Fruit fly (Drosophila melanogaster) whole organism, pupa: ENCODE results near the gene CG4658.

Experiments
- CG10348 ChIP-seq: fragments of 200-800 bp; sonication (Bioruptor generic); IDR thresholded peaks from 2 replicates; pipeline ENCODE4 v1.3.6; 2022; ENCODE audit warnings: missing biosample characterization, missing genetic modification characterization
- CG12605 ChIP-seq: fragments of 200-800 bp; sonication (Bioruptor generic); IDR thresholded peaks from 2 replicates; pipeline ENCODE4 v1.3.6; 2022; ENCODE audit warnings: missing biosample characterization, missing genetic modification characterization
- CG13204 ChIP-seq: fragments of 200-800 bp; sonication (Bioruptor generic); optimal IDR thresholded peaks from 2 replicates; lab custom pipeline; 2018; ENCODE audit warnings: missing biosample characterization, mild to moderate bottlenecking, missing genetic modification characterization, moderate library complexity
- CG14655 ChIP-seq: fragments of 200-800 bp; sonication (Bioruptor generic); optimal IDR thresholded peaks from 3 replicates; lab custom pipeline; 2017; ENCODE audit warnings: mild to moderate bottlenecking, missing biosample characterization, missing genetic modification reagents, missing genetic modification characterization
- CG15710 ChIP-seq: fragments of 200-800 bp; sonication (Bioruptor generic); optimal IDR thresholded peaks from 2 replicates; lab custom pipeline; 2018; ENCODE audit warnings: missing biosample characterization, mild to moderate bottlenecking, missing genetic modification characterization, moderate library complexity
- CG17806 ChIP-seq: fragments of 200-800 bp; sonication (Bioruptor generic); optimal IDR thresholded peaks from 2 replicates; lab custom pipeline; 2018; ENCODE audit warnings: missing biosample characterization, mild to moderate bottlenecking, missing genetic modification characterization, moderate library complexity
- CG32121 ChIP-seq: fragments of 200-800 bp; sonication (Bioruptor generic); IDR thresholded peaks from 2 replicates; pipeline ENCODE4 v1.3.6; 2022; ENCODE audit warnings: missing biosample characterization, missing genetic modification characterization
- CG34367 ChIP-seq: fragments of 200-800 bp; sonication (Bioruptor generic); optimal IDR thresholded peaks from 2 replicates; lab custom pipeline; 2018; ENCODE audit warnings: missing biosample characterization, mild to moderate bottlenecking, missing genetic modification characterization
- CG4496 ChIP-seq: fragments of 200-800 bp; sonication (Bioruptor generic); IDR thresholded peaks from 3 replicates; pipeline ENCODE4 v1.3.6; 2022; ENCODE audit warnings: missing biosample characterization, missing genetic modification characterization
- CG8159 ChIP-seq: fragments of 200-800 bp; sonication (Bioruptor generic); optimal IDR thresholded peaks from 3 replicates; lab custom pipeline; 2018; ENCODE audit warnings: missing biosample characterization, mild to moderate bottlenecking, missing genetic modification characterization, moderate library complexity
- CG8301 ChIP-seq: fragments of 200-800 bp; sonication (Bioruptor generic); optimal IDR thresholded peaks from 2 replicates; lab custom pipeline; 2018; ENCODE audit warnings: missing biosample characterization, mild to moderate bottlenecking, missing genetic modification characterization
- CG9948 ChIP-seq: fragments of 200-800 bp; sonication (Bioruptor generic); optimal IDR thresholded peaks from 2 replicates; lab custom pipeline; 2018; ENCODE audit warnings: missing biosample characterization, mild to moderate bottlenecking, missing genetic modification characterization, moderate library complexity
- D1 ChIP-seq: fragments of 200-800 bp; sonication (Bioruptor generic); optimal IDR thresholded peaks from 2 replicates; lab custom pipeline; 2018; ENCODE audit warnings: missing biosample characterization, mild to moderate bottlenecking, missing genetic modification characterization, moderate library complexity
- EcR ChIP-seq: fragments of 200-800 bp; sonication (Bioruptor generic); optimal IDR thresholded peaks from 3 replicates; lab custom pipeline; 2019; ENCODE audit warnings: missing biosample characterization, missing genetic modification characterization, mild to moderate bottlenecking, moderate library complexity, missing genetic modification reagents
- Ets98B ChIP-seq: fragments of 200-800 bp; sonication (Bioruptor generic); IDR thresholded peaks from 2 replicates; pipeline ENCODE4 v1.3.6; 2022; ENCODE audit warnings: missing biosample characterization, missing genetic modification characterization
- Pif1A ChIP-seq: fragments of 200-800 bp; sonication (Bioruptor generic); optimal IDR thresholded peaks from 3 replicates; lab custom pipeline; 2016; ENCODE audit warnings: missing biosample characterization, missing genetic modification characterization
- Pif1B ChIP-seq: fragments of 200-800 bp; sonication (Bioruptor generic); optimal IDR thresholded peaks from 3 replicates; lab custom pipeline; 2016; ENCODE audit warnings: missing biosample characterization, missing genetic modification characterization
- Snoo ChIP-seq: fragments of 200-800 bp; sonication (Bioruptor generic); optimal IDR thresholded peaks from 3 replicates; lab custom pipeline; 2017; ENCODE audit warnings: missing biosample characterization, mild to moderate bottlenecking, missing genetic modification characterization, inconsistent platforms
- fd96Ca ChIP-seq: fragments of 200-800 bp; sonication (Bioruptor generic); IDR thresholded peaks from 3 replicates; pipeline ENCODE4 v1.3.6; 2022; ENCODE audit warnings: missing biosample characterization, missing genetic modification characterization
- gl ChIP-seq: fragments of 200-800 bp; sonication (Bioruptor generic); optimal IDR thresholded peaks from 2 replicates; lab custom pipeline; 2018; ENCODE audit warnings: missing biosample characterization, mild to moderate bottlenecking, missing genetic modification characterization
- rn ChIP-seq: fragments of 200-800 bp; sonication (Bioruptor generic); IDR thresholded peaks from 2 replicates; pipeline ENCODE4 v1.3.6; 2022; ENCODE audit warnings: missing biosample characterization, missing genetic modification characterization

Gene CG4658

DNA sequence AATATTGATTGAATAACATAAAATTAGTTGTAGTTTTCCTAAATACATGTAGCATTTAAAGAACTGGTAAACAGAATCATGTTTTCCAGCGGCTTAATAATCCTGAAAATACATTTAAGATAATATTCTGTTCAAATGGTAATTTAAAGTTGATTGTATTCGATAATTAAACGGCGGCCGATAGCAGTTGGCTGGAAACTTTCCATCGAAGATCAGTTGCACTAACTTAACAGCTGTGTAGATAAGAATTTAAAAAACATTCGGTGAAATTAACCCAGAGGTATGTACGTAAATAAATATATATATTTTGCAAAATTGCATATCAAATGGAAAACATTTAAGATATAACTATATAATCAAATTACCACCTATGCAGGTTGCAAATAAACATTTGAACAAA, 37.0 kb upstream of the CG4658 start, which contains the start of gene CG4594:
TSS of gene CG4594 (plus strand) at position 212 of the 400 bp plus-strand sequence.
- no peak for TF ChIP-seq CG32121 (GFP tag; lab: Robert Waterston, UW)
- TF ChIP-seq CG10348 (GFP tag; lab: Robert Waterston, UW), result no peak
- no peak for TF ChIP-seq CG14655
- TF ChIP-seq D1 (tag; lab: Kevin White, UChicago), result no peak
- TF ChIP-seq CG12605 (GFP tag; lab: Robert Waterston, UW), result no peak
- no peak for TF ChIP-seq gl (tag; lab: Kevin White, UChicago)
- no peak for TF ChIP-seq Snoo

dm6 chr2L:9921401-9921800, 35.5 kb upstream of the CG4658 start, which contains the start of gene CG4592:
Gene CG4592 (plus strand): TSS chr2L:9921633.
- TF ChIP-seq CG9948 (tag; lab: Kevin White, UChicago) (peak; percentile 54), CG34367 (tag; lab: Kevin White, UChicago) (peak; percentile 68), Snoo (no peak), EcR (GFP tag; lab: Kevin White, UChicago) (no peak), CG17806 (tag; lab: Kevin White, UChicago) (no peak), Ets98B (GFP tag; lab: Robert Waterston, UW) (peak; percentile 84), CG14655 (no peak), CG8159 (peak; percentile 65), CG32121 (GFP tag; lab: Robert Waterston, UW) (peak; percentile 82), D1 (tag; lab: Kevin White, UChicago) (peak; percentile 2), CG12605 (GFP tag; lab: Robert Waterston, UW) (peak; percentile 66), CG10348 (GFP tag; lab: Robert Waterston, UW) (no peak), CG13204 (no peak), CG8301 (no peak), Pif1A (GFP tag; lab: Kevin White, UChicago) (peak; percentile 81), fd96Ca (GFP tag; lab: Robert Waterston, UW) (peak; percentile 82; the same call in 2 of the 3 replicates), CG4496 (GFP tag; lab: Robert Waterston, UW) (peak; percentile 87), Pif1B (GFP tag; lab: Kevin White, UChicago) (peak; percentile 77), rn (GFP tag; lab: Robert Waterston, UW) (no peak), gl (tag; lab: Kevin White, UChicago) (peak; percentile 36), CG15710 (tag; lab: Kevin White, UChicago) (no peak)
- TF ChIP-seq, all 21 proteins: peak for 12

DNA sequence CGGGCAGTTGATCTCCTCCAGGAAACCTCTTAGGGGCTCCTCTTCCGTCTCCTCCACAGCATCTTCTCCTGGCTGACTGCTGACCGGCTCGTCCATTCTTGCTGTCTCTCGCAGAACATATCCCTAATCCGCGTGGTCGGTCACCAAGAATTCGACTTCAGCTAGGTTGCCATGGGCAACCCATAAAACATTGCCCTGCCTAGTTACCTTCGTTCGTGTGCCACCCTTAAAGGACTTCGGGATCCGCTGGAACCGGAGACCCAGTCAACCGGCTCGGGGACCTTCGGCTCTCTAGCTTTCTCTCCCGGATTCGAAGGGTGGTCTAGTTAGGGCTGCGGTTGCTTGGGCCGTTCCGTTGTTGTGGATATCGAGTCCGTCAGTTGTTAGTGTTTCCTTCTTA, 32.2 kb upstream of the CG4658 start, which contains the start of the genes TbCMF46 and CG42366:
TSS of gene TbCMF46 (minus strand) at position 101 of the 400 bp plus-strand sequence.
TSS of gene CG42366 (plus strand) at position 397 of the 400 bp plus-strand sequence.
- no peak for TF ChIP-seq CG34367 (tag; lab: Kevin White, UChicago)
- no peak for TF ChIP-seq CG4496 (GFP tag; lab: Robert Waterston, UW)
- TF ChIP-seq Ets98B (GFP tag; lab: Robert Waterston, UW), result no peak
- TF ChIP-seq Pif1A (GFP tag; lab: Kevin White, UChicago), result no peak
- TF ChIP-seq Pif1B (GFP tag; lab: Kevin White, UChicago), result no peak
- no peak for TF ChIP-seq CG10348 (GFP tag; lab: Robert Waterston, UW)
- no peak for TF ChIP-seq EcR (GFP tag; lab: Kevin White, UChicago)
- no peak for TF ChIP-seq rn (GFP tag; lab: Robert Waterston, UW)
- TF ChIP-seq CG8159, result no peak
- TF ChIP-seq gl (tag; lab: Kevin White, UChicago), result no peak
- TF ChIP-seq CG15710 (tag; lab: Kevin White, UChicago), result no peak
- no peak for TF ChIP-seq CG17806 (tag; lab: Kevin White, UChicago)
- TF ChIP-seq CG8301, result no peak
- TF ChIP-seq, all 21 proteins: peak for 0

DNA sequence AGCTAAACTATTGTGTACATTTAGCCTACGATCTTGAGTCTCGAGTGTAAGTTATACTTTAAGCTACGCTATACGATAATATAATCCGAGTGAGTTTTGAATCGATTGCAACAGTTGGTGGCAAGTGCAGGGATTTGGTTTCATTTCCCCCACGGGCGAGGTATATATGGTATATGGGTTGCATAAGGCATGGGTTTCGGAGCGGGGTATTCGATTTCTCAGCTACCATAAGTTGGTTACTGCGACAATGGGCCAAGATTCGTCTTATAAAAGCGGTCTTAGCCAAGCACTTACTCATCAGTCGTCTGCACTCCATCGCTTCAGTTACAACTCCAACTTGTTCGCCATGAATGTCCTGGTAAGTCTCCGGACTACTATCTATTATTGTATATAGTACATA, 26.7 kb upstream of the CG4658 start, which contains the start of gene CG42367:
TSS of gene CG42367 (plus strand) at position 301 of the 400 bp plus-strand sequence.
- TF ChIP-seq CG17806 (tag; lab: Kevin White, UChicago) (no peak), Snoo (no peak), CG32121 (GFP tag; lab: Robert Waterston, UW) (no peak), CG13204 (no peak), CG10348 (GFP tag; lab: Robert Waterston, UW) (no peak), CG14655 (no peak), CG12605 (GFP tag; lab: Robert Waterston, UW) (no peak), CG9948 (tag; lab: Kevin White, UChicago) (no peak), fd96Ca (GFP tag; lab: Robert Waterston, UW) (no peak), CG8159 (no peak)

- TF ChIP-seq CG8301 (no peak), CG34367 (tag; lab: Kevin White, UChicago) (no peak), D1 (tag; lab: Kevin White, UChicago) (no peak), rn (GFP tag; lab: Robert Waterston, UW) (no peak), CG32121 (GFP tag; lab: Robert Waterston, UW) (no peak), CG10348 (GFP tag; lab: Robert Waterston, UW) (no peak), Pif1B (GFP tag; lab: Kevin White, UChicago) (no peak), EcR (GFP tag; lab: Kevin White, UChicago) (no peak), CG17806 (tag; lab: Kevin White, UChicago) (no peak), fd96Ca (GFP tag; lab: Robert Waterston, UW) (no peak), CG15710 (tag; lab: Kevin White, UChicago) (no peak), CG12605 (GFP tag; lab: Robert Waterston, UW) (no peak), CG4496 (GFP tag; lab: Robert Waterston, UW) (no peak)
Observed at dm6 chr2L:9933063-9933462, 23.9 kb upstream of the CG4658 start, which contains the start of gene Cpr30F. Gene Cpr30F (minus strand): TSS chr2L:9933163.

- TF ChIP-seq fd96Ca (GFP tag; lab: Robert Waterston, UW), result peak; percentile 46; the same call in 1 of the 3 replicates
- no peak for TF ChIP-seq rn (GFP tag; lab: Robert Waterston, UW)
- TF ChIP-seq Ets98B (GFP tag; lab: Robert Waterston, UW), result peak; percentile 20; the same call in 1 of the 2 replicates
- no peak for TF ChIP-seq Pif1A (GFP tag; lab: Kevin White, UChicago)
- peak; percentile 77 for TF ChIP-seq CG4496 (GFP tag; lab: Robert Waterston, UW)
- TF ChIP-seq CG12605 (GFP tag; lab: Robert Waterston, UW), result peak; percentile 35; the same call in 1 of the 2 replicates
- TF ChIP-seq gl (tag; lab: Kevin White, UChicago), result no peak
- 0 out of 2 replicates have a peak, but pooled peaks have one; percentile 26 for TF ChIP-seq CG32121 (GFP tag; lab: Robert Waterston, UW)
- TF ChIP-seq Pif1B (GFP tag; lab: Kevin White, UChicago), result no peak
- no peak for TF ChIP-seq CG14655
- TF ChIP-seq Snoo, result no peak
Observed at dm6 chr2L:9937908-9938307, 19.0 kb upstream of the CG4658 start, which contains the start of gene Arglu1. Gene Arglu1 (minus strand): TSS chr2L:9938134.
